Worm (Caenorhabditis elegans) whole organism, L3 larva: ENCODE results near the gene nlp-45.

Source experiments
- aly-2 ChIP-seq: fragments of 150-350 bp; optimal IDR thresholded peaks from 2 replicates; lab custom pipeline; 2014; ENCODE audit warnings: missing biosample characterization, missing genetic modification characterization
- ceh-16 ChIP-seq: sonication (generic microtip); optimal IDR thresholded peaks from 2 replicates; lab custom pipeline; 2017; ENCODE audit warnings: missing biosample characterization, missing genetic modification characterization
- ceh-28 ChIP-seq: fragments of 150-350 bp; optimal IDR thresholded peaks from 2 replicates; lab custom pipeline; 2014; ENCODE audit warnings: missing biosample characterization, missing genetic modification reagents, missing genetic modification characterization
- ceh-82 ChIP-seq: fragments of 150-350 bp; optimal IDR thresholded peaks from 2 replicates; lab custom pipeline; 2014; ENCODE audit warnings: missing biosample characterization, missing genetic modification characterization
- daf-12 ChIP-seq: fragments of 150-350 bp; optimal IDR thresholded peaks from 2 replicates; lab custom pipeline; 2014; ENCODE audit warnings: missing biosample characterization, missing genetic modification reagents, missing genetic modification characterization
- egl-27 ChIP-seq: sonication (generic microtip); optimal IDR thresholded peaks from 4 replicates; lab custom pipeline; 2017; ENCODE audit warnings: missing biosample characterization, missing genetic modification reagents, missing genetic modification characterization
- egl-5 ChIP-seq: fragments of 150-350 bp; optimal IDR thresholded peaks from 2 replicates; lab custom pipeline; 2017; ENCODE audit warnings: missing biosample characterization, missing genetic modification reagents, missing genetic modification characterization, inconsistent platforms
- elt-2 ChIP-seq: sonication (generic microtip); optimal IDR thresholded peaks from 2 replicates; lab custom pipeline; 2016; ENCODE audit warnings: missing genetic modification reagents, mild to moderate bottlenecking, missing genetic modification characterization, missing compliant biosample characterization
- elt-3 ChIP-seq, 3 experiments: fragments of 150-350 bp in 1 of 3; sonication (generic microtip) in 2 of 3; optimal IDR thresholded peaks; 2 replicates in 2 of 3; 4 replicates in 1 of 3; lab custom pipeline; 2014 to 2017; ENCODE audit warnings: missing biosample characterization in 3 of 3, missing genetic modification characterization in 3 of 3
- eor-1 ChIP-seq, 2 experiments: fragments of 150-350 bp; optimal IDR thresholded peaks; 2 replicates each; lab custom pipeline; 2014 to 2018; ENCODE audit warnings: missing biosample characterization in 2 of 2, missing genetic modification characterization in 2 of 2
- fkh-10 ChIP-seq: sonication (generic microtip); optimal IDR thresholded peaks from 2 replicates; lab custom pipeline; 2017; ENCODE audit warnings: missing biosample characterization, missing genetic modification reagents, missing genetic modification characterization
- fos-1 ChIP-seq: fragments of 150-350 bp; optimal IDR thresholded peaks from 2 replicates; lab custom pipeline; 2014; ENCODE audit warnings: missing biosample characterization, missing genetic modification characterization
- hmg-11 ChIP-seq: sonication (generic microtip); optimal IDR thresholded peaks from 2 replicates; lab custom pipeline; 2016; ENCODE audit warnings: missing genetic modification characterization, missing compliant biosample characterization
- jun-1 ChIP-seq: fragments of 150-350 bp; optimal IDR thresholded peaks from 2 replicates; lab custom pipeline; 2014; ENCODE audit warnings: missing biosample characterization, missing genetic modification reagents, missing genetic modification characterization
- lin-39 ChIP-seq: fragments of 150-350 bp; optimal IDR thresholded peaks from 2 replicates; lab custom pipeline; 2018; ENCODE audit warnings: missing biosample characterization, missing genetic modification reagents, missing genetic modification characterization
- lsy-12 ChIP-seq: sonication (generic microtip); optimal IDR thresholded peaks from 2 replicates; lab custom pipeline; 2016; ENCODE audit warnings: mild to moderate bottlenecking, missing genetic modification characterization, missing compliant biosample characterization
- mdl-1 ChIP-seq: fragments of 150-350 bp; optimal IDR thresholded peaks from 2 replicates; lab custom pipeline; 2014; ENCODE audit warnings: missing biosample characterization, missing genetic modification characterization
- nhr-12 ChIP-seq: fragments of 150-350 bp; optimal IDR thresholded peaks from 2 replicates; lab custom pipeline; 2014; ENCODE audit warnings: missing biosample characterization, missing genetic modification characterization
- nhr-237 ChIP-seq: fragments of 150-350 bp; optimal IDR thresholded peaks from 2 replicates; lab custom pipeline; 2014; ENCODE audit warnings: missing biosample characterization, missing genetic modification characterization
- nhr-25 ChIP-seq: sonication (generic microtip); optimal IDR thresholded peaks from 2 replicates; lab custom pipeline; 2017; ENCODE audit warnings: missing biosample characterization, missing genetic modification characterization
- nhr-28 ChIP-seq: fragments of 150-350 bp; optimal IDR thresholded peaks from 2 replicates; lab custom pipeline; 2014; ENCODE audit warnings: missing biosample characterization, missing genetic modification characterization
- nhr-43 ChIP-seq: sonication (generic microtip); optimal IDR thresholded peaks from 2 replicates; lab custom pipeline; 2016; ENCODE audit warnings: mild to moderate bottlenecking, missing genetic modification characterization, missing compliant biosample characterization; ENCODE audit not compliant: poor library complexity, severe bottlenecking
- nhr-67 ChIP-seq: fragments of 150-350 bp; optimal IDR thresholded peaks from 2 replicates; lab custom pipeline; 2014; ENCODE audit warnings: missing biosample characterization, missing genetic modification characterization
- nhr-76 ChIP-seq: fragments of 150-350 bp; sonication (generic microtip); optimal IDR thresholded peaks from 5 replicates; lab custom pipeline; 2014; ENCODE audit warnings: missing biosample characterization, missing genetic modification characterization
- nhr-77 ChIP-seq: fragments of 150-350 bp; optimal IDR thresholded peaks from 2 replicates; lab custom pipeline; 2014; ENCODE audit warnings: missing biosample characterization, missing genetic modification characterization
- pha-4 ChIP-seq: fragments of 150-350 bp; optimal IDR thresholded peaks from 2 replicates; lab custom pipeline; 2014; ENCODE audit warnings: missing biosample characterization, missing genetic modification reagents, missing genetic modification characterization
- pqm-1 ChIP-seq: fragments of 150-350 bp; optimal IDR thresholded peaks from 2 replicates; lab custom pipeline; 2017; ENCODE audit warnings: missing biosample characterization, missing genetic modification characterization, inconsistent platforms
- sea-2 ChIP-seq: fragments of 150-350 bp; sonication (generic microtip); optimal IDR thresholded peaks from 4 replicates; lab custom pipeline; 2014; ENCODE audit warnings: missing biosample characterization, missing genetic modification reagents, missing genetic modification characterization
- skn-1 ChIP-seq: fragments of 150-350 bp; optimal IDR thresholded peaks from 2 replicates; lab custom pipeline; 2014; ENCODE audit warnings: missing biosample characterization, missing genetic modification characterization
- snpc-4 ChIP-seq: fragments of 150-350 bp; optimal IDR thresholded peaks from 2 replicates; lab custom pipeline; 2014; ENCODE audit warnings: missing biosample characterization, missing genetic modification characterization
- tbx-2 ChIP-seq: sonication (generic microtip); optimal IDR thresholded peaks from 2 replicates; lab custom pipeline; 2016; ENCODE audit warnings: mild to moderate bottlenecking, missing genetic modification characterization, missing compliant biosample characterization
- unc-39 ChIP-seq: sonication (generic microtip); optimal IDR thresholded peaks from 4 replicates; lab custom pipeline; 2017; ENCODE audit warnings: missing biosample characterization, missing genetic modification characterization
- unc-62 ChIP-seq: fragments of 150-350 bp; sonication (generic microtip); optimal IDR thresholded peaks from 4 replicates; lab custom pipeline; 2014; ENCODE audit warnings: missing biosample characterization, missing genetic modification reagents, missing genetic modification characterization
- ztf-11 ChIP-seq: fragments of 150-350 bp; optimal IDR thresholded peaks from 2 replicates; lab custom pipeline; 2014; ENCODE audit warnings: missing biosample characterization, missing genetic modification characterization
- ztf-4 ChIP-seq: fragments of 150-350 bp; optimal IDR thresholded peaks from 2 replicates; lab custom pipeline; 2014; ENCODE audit warnings: missing biosample characterization, missing genetic modification characterization

nlp-45 gene

DNA sequence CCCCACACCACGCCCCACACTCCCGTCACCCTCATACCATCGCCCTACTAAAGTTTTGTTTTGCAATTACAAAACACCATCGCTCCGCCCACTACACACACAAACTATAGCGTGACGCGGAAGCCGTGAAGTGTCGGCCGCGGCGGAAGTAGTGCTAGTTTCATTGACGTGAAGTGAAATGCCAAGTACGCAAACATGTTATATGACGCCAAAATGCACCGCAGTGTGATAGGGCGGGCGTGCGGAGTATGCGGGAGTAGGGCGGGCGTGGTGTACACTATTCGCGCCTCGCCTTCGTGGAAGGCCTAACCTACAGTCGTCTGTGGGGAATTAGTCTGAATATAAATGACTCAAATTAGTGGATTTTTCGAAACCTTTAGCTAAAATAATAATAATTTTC lies 24.8 kb upstream of the nlp-45 start:
- TF ChIP-seq ztf-4 (tag; lab: Kevin White, UChicago) (no peak), eor-1 (tag; optimal IDR thresholded peaks at IDR 0.05; lab: Kevin White, UChicago) (no peak), aly-2 (tag; lab: Kevin White, UChicago) (no peak), unc-62 (GFP tag; lab: Kevin White, UChicago) (no peak), tbx-2 (tag; lab: Kevin White, UChicago) (no peak), elt-3 (tag; optimal IDR thresholded peaks at IDR 0.05; lab: Kevin White, UChicago) (no peak), elt-2 (tag; lab: Kevin White, UChicago) (no peak), ceh-16 (tag; lab: Kevin White, UChicago) (no peak), nhr-67 (no peak), ztf-11 (tag; lab: Kevin White, UChicago) (no peak), fkh-10 (GFP tag; lab: Kevin White, UChicago) (no peak)

DNA sequence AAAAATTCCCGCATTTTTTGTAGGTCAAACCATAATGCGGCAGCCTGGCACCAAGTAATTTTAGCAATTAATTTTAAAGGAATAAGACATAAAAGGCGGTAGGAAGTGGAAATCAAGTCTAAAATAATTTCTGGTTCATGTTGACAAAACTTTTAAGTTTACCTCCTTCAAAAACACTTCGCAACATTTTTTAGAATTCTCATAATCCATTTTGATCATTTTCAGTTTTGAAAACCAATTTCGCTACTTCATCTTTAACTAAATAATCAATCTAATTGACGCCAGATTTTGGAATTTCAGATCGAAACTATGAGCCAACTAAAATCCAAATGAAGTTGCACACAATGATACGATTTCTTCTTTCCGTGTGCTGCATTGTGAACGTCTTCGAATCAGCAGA lies 21.7 kb upstream of the nlp-45 start, which contains the start of gene lgc-40:
Gene lgc-40, plus strand, starts transcription at position 301 of the 400 bp plus-strand sequence.
- TF ChIP-seq pha-4 (tag; lab: Kevin White, UChicago): no peak
- no peak for TF ChIP-seq hmg-11 (tag; lab: Kevin White, UChicago)
- no peak for TF ChIP-seq nhr-28 (tag; lab: Kevin White, UChicago)
- no peak for TF ChIP-seq nhr-237 (tag; lab: Kevin White, UChicago)
- no peak for TF ChIP-seq mdl-1 (tag; lab: Kevin White, UChicago)
- TF ChIP-seq egl-27: no peak

ce11 chrX:2352929-2353328 lies 14.8 kb upstream of the nlp-45 start:
- TF ChIP-seq fkh-10 (GFP tag; lab: Kevin White, UChicago) (no peak), aly-2 (tag; lab: Kevin White, UChicago) (no peak), jun-1 (no peak), egl-5 (no peak), unc-62 (GFP tag; lab: Kevin White, UChicago) (no peak), nhr-12 (no peak)

DNA sequence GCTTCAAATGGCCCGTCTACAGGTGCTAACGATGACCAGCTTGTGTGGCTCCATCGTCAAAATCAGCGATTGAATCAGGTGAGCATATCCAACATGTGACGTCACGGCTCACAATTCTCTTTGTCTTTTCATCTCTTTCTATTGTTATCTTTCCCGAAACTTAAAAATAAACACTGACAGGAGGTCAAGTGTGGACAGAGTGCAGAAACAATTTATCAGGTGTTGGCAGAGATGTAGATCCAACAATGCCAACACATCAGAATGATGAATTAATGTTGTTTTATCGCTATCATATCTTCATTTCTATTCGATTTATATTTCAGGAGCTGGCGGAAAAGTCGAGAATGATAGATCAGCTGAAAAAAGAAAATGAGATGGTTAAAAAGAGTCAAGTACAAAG lies 9.9 kb upstream of the nlp-45 start:
- TF ChIP-seq ceh-82 (tag; lab: Kevin White, UChicago) (no peak), elt-3 (tag; optimal IDR thresholded peaks at IDR 0.05; lab: Kevin White, UChicago) (no peak), nhr-76 (tag; lab: Kevin White, UChicago) (no peak), lin-39 (tag; lab: Kevin White, UChicago) (no peak), nhr-12 (no peak), nhr-67 (no peak), daf-12 (tag; lab: Kevin White, UChicago) (no peak), nhr-25 (no peak), sea-2 (no peak), aly-2 (tag; lab: Kevin White, UChicago) (no peak), jun-1 (no peak), nhr-28 (tag; lab: Kevin White, UChicago) (no peak)
- TF ChIP-seq, all 47 proteins: peak for 0

DNA sequence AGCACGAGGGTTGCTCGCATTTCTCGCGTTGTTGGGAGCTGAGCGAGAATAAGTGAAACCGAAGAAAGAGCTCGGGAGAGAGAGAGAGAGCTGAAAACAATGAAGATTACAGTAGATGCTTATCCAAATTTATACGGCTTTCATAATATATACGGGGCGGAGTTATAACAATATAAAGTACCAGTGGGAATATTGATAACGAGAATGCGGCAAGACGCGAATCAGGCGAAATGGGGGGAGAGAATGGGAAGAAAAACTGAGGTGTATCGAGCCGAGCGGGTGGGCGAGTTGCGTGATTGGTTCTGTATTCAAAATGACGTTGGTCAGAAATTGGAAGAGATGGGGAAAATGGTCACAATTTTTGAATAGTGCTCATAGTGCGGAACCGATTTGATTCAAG lies 6.6 kb upstream of the nlp-45 start, which contains the start of gene nlp-2:
Gene nlp-2, minus strand, starts transcription at position 101 of the 400 bp plus-strand sequence.
- TF ChIP-seq fos-1 (tag; lab: Kevin White, UChicago): no peak

- TF ChIP-seq elt-3 (tag; optimal IDR thresholded peaks at IDR 0.05; lab: Kevin White, UChicago): no peak
- TF ChIP-seq nhr-77 (tag; lab: Kevin White, UChicago): no peak
- TF ChIP-seq sea-2: no peak
- no peak for TF ChIP-seq unc-39 (tag; lab: Kevin White, UChicago)
- no peak for TF ChIP-seq ceh-28 (tag; lab: Kevin White, UChicago)
- no peak for TF ChIP-seq ztf-11 (tag; lab: Kevin White, UChicago)
- TF ChIP-seq nhr-43 (tag; lab: Kevin White, UChicago): no peak
- no peak for TF ChIP-seq unc-62 (GFP tag; lab: Kevin White, UChicago)
- TF ChIP-seq skn-1 (tag; lab: Kevin White, UChicago): no peak
- TF ChIP-seq snpc-4 (tag; lab: Kevin White, UChicago): no peak
- no peak for TF ChIP-seq mdl-1 (tag; lab: Kevin White, UChicago)
- TF ChIP-seq tbx-2 (tag; lab: Kevin White, UChicago): no peak
- TF ChIP-seq lsy-12 (tag; lab: Kevin White, UChicago): no peak
- TF ChIP-seq pqm-1 (tag; lab: Kevin White, UChicago): no peak
- TF ChIP-seq lin-39 (tag; lab: Kevin White, UChicago): no peak
- TF ChIP-seq nhr-76 (tag; lab: Kevin White, UChicago): no peak
- no peak for TF ChIP-seq jun-1
- TF ChIP-seq aly-2 (tag; lab: Kevin White, UChicago): no peak
- TF ChIP-seq ceh-82 (tag; lab: Kevin White, UChicago): no peak
These were observed 6.0 kb upstream of the nlp-45 start for ce11 chrX:2344104-2344503.
